Fruit fly (Drosophila melanogaster): ENCODE measurements around the gene mtd.

Gene mtd

dm6 chr3R:5256462-5257146, 93.6 kb downstream of the mtd start, which contains the start of the genes Enoph and Hph (continued):
- TF ChIP-seq sd (tag; optimal IDR thresholded peaks at IDR 0.05) (peak; percentile 19), vfl (GFP tag; optimal IDR thresholded peaks at IDR 0.05) (peak; percentile 13), CG3838 (GFP tag; optimal IDR thresholded peaks at IDR 0.05) (no peak), Hr78 (GFP tag; optimal IDR thresholded peaks at IDR 0.05) (no peak), dimm (GFP tag; IDR thresholded peaks at IDR 0.05) (no peak), NFAT (GFP tag; IDR thresholded peaks at IDR 0.05) (peak; percentile 38; the same call in 1 of the 2 replicates), cato (GFP tag; optimal IDR thresholded peaks at IDR 0.05; ENCODE audit: borderline replicate concordance) (no peak), CG14860 (GFP tag; IDR thresholded peaks at IDR 0.05; ENCODE audit: partially characterized antibody) (peak; percentile 75; the same call in 2 of the 3 replicates), HLHmδ (GFP tag; optimal IDR thresholded peaks at IDR 0.05) (no peak), lab (GFP tag; optimal IDR thresholded peaks at IDR 0.05) (peak; percentile 62), Meics (GFP tag; optimal IDR thresholded peaks at IDR 0.05) (peak; percentile 61), br (optimal IDR thresholded peaks at IDR 0.05) (no peak), nerfin-2 (GFP tag; IDR thresholded peaks at IDR 0.05; ENCODE audit: partially characterized antibody) (peak; percentile 68), CG17328 (GFP tag; IDR thresholded peaks at IDR 0.05) (0 out of 2 replicates have a peak, but pooled peaks have one; percentile 30), CG6813 (GFP tag; optimal IDR thresholded peaks at IDR 0.05) (no peak), lola (GFP tag; optimal IDR thresholded peaks at IDR 0.05) (peak in 1 of 3 experiments; percentile 52), CG13894 (tag; optimal IDR thresholded peaks at IDR 0.05) (peak; percentile 52), CG12942 (GFP tag; optimal IDR thresholded peaks at IDR 0.05) (peak; percentile 57), CG9727 (GFP tag; optimal IDR thresholded peaks at IDR 0.05) (peak; percentile 67), CG8944 (GFP tag; optimal IDR thresholded peaks at IDR 0.05) (peak; percentile 37), bsh (GFP tag; optimal IDR thresholded peaks at IDR 0.05) (peak in 1 of 2 experiments; percentile 39), CG10274 (GFP tag; optimal IDR thresholded peaks at IDR 0.05) (peak; percentile 46), CG3847 (GFP tag; IDR thresholded peaks at IDR 0.05) (peak; percentile 57), CG10979 (tag; optimal IDR thresholded peaks at IDR 0.05) (peak; percentile 52), CG34376 (GFP tag; optimal IDR thresholded peaks at IDR 0.05) (no peak), unc-4 (GFP tag; IDR thresholded peaks at IDR 0.05; ENCODE audit: partially characterized antibody) (peak; percentile 71; the same call in 1 of the 2 replicates), ind (GFP tag; optimal IDR thresholded peaks at IDR 0.05) (peak; percentile 69), eve (GFP tag; optimal IDR thresholded peaks at IDR 0.05) (no peak), CG2875 (GFP tag; optimal IDR thresholded peaks at IDR 0.05) (no peak), CG31388 (GFP tag; optimal IDR thresholded peaks at IDR 0.05) (no peak), vvl (GFP tag; IDR thresholded peaks at IDR 0.05) (0 out of 2 replicates have a peak, but pooled peaks have one; percentile 44), schlank (tag; optimal IDR thresholded peaks at IDR 0.05) (no peak), CG9817 (tag; optimal IDR thresholded peaks at IDR 0.05) (peak; percentile 70), CG30431 (GFP tag; optimal IDR thresholded peaks at IDR 0.05) (peak; percentile 28), CG33213 (GFP tag; optimal IDR thresholded peaks at IDR 0.05) (peak; percentile 46), lmd (GFP tag; IDR thresholded peaks at IDR 0.05) (peak; percentile 67), caup (GFP tag; optimal IDR thresholded peaks at IDR 0.05; ENCODE audit: severe bottlenecking) (peak; percentile 48), zfh2 (GFP tag; optimal IDR thresholded peaks at IDR 0.05) (peak; percentile 68), trh (GFP tag; optimal IDR thresholded peaks at IDR 0.05) (peak; percentile 33), CG12299 (tag; optimal IDR thresholded peaks at IDR 0.05) (peak; percentile 30), CG8290 (GFP tag; optimal IDR thresholded peaks at IDR 0.05) (peak; percentile 19), CG8290 (tag; optimal IDR thresholded peaks at IDR 0.05) (peak in 1 of 2 experiments; percentile 43), Awh (GFP tag; IDR thresholded peaks at IDR 0.05) (0 out of 2 replicates have a peak, but pooled peaks have one; percentile 29), CG1792 (GFP tag; optimal IDR thresholded peaks at IDR 0.05) (peak; percentile 42), ems (GFP tag; optimal IDR thresholded peaks at IDR 0.05) (peak; percentile 38), HLH54F (GFP tag; optimal IDR thresholded peaks at IDR 0.05) (peak; percentile 61), CG7556 (GFP tag; optimal IDR thresholded peaks at IDR 0.05) (peak; percentile 58), Ravus (GFP tag; IDR thresholded peaks at IDR 0.05) (no peak), peb (GFP tag; IDR thresholded peaks at IDR 0.05) (no peak)

All from whole organism, embryonic.